Fruit fly (Drosophila melanogaster) whole organism, adult: ENCODE measurements around the gene Vha13.
A peak's percentile ranks its signal among the peaks of the same experiment; 100 is the strongest.

Source experiments
- CG11617 ChIP-seq: fragments of 200-800 bp; sonication (Bioruptor generic); optimal IDR thresholded peaks from 2 replicates; lab custom pipeline; 2017; ENCODE audit warnings: mild to moderate bottlenecking, missing biosample characterization, missing genetic modification reagents, missing genetic modification characterization
- CG12768 ChIP-seq: fragments of 200-800 bp; sonication (Bioruptor generic); optimal IDR thresholded peaks from 2 replicates; lab custom pipeline; 2017; ENCODE audit warnings: missing biosample characterization, missing genetic modification characterization, mild to moderate bottlenecking, moderate library complexity, missing genetic modification reagents
- CG14711 ChIP-seq: fragments of 200-800 bp; sonication (Bioruptor generic); optimal IDR thresholded peaks from 2 replicates; lab custom pipeline; 2018; ENCODE audit warnings: missing biosample characterization, mild to moderate bottlenecking, missing genetic modification characterization, moderate library complexity
- CG1620 ChIP-seq: fragments of 200-800 bp; sonication (Bioruptor generic); optimal IDR thresholded peaks from 2 replicates; lab custom pipeline; 2016; ENCODE audit warnings: missing biosample characterization, missing genetic modification characterization
- CG33017 ChIP-seq: fragments of 200-800 bp; sonication (Bioruptor generic); optimal IDR thresholded peaks from 2 replicates; lab custom pipeline; 2018; ENCODE audit warnings: missing biosample characterization, mild to moderate bottlenecking, missing genetic modification characterization, moderate library complexity
- CG5204 ChIP-seq: fragments of 200-800 bp; sonication (Bioruptor generic); optimal IDR thresholded peaks from 2 replicates; lab custom pipeline; 2016; ENCODE audit warnings: missing biosample characterization, missing genetic modification characterization
- CG7045 ChIP-seq: fragments of 200-800 bp; sonication (Bioruptor generic); optimal IDR thresholded peaks from 2 replicates; lab custom pipeline; 2017; ENCODE audit warnings: missing biosample characterization, mild to moderate bottlenecking, missing genetic modification characterization
- CG7101 ChIP-seq: fragments of 200-800 bp; sonication (Bioruptor generic); optimal IDR thresholded peaks from 2 replicates; lab custom pipeline; 2018; ENCODE audit warnings: missing biosample characterization, mild to moderate bottlenecking, missing genetic modification characterization, moderate library complexity
- Clk ChIP-seq: fragments of 200-800 bp; sonication (Bioruptor generic); optimal IDR thresholded peaks from 2 replicates; lab custom pipeline; 2017; ENCODE audit warnings: missing biosample characterization, missing genetic modification characterization
- Crg-1 ChIP-seq: fragments of 200-800 bp; sonication (Bioruptor generic); optimal IDR thresholded peaks from 2 replicates; lab custom pipeline; 2016; ENCODE audit warnings: missing biosample characterization, missing genetic modification characterization
- Hr96 ChIP-seq: fragments of 200-800 bp; sonication (Bioruptor generic); optimal IDR thresholded peaks from 2 replicates; lab custom pipeline; 2016; ENCODE audit warnings: missing biosample characterization, missing genetic modification characterization
- Mnt ChIP-seq: fragments of 200-800 bp; sonication (Bioruptor generic); optimal IDR thresholded peaks from 2 replicates; lab custom pipeline; 2016; ENCODE audit warnings: missing biosample characterization, mild to moderate bottlenecking, missing genetic modification characterization
- bab1 ChIP-seq: fragments of 200-800 bp; sonication (Bioruptor generic); optimal IDR thresholded peaks from 3 replicates; lab custom pipeline; 2019; ENCODE audit warnings: missing biosample characterization, mild to moderate bottlenecking, missing genetic modification characterization, moderate library complexity
- cic ChIP-seq: fragments of 200-800 bp; sonication (Bioruptor generic); optimal IDR thresholded peaks from 2 replicates; lab custom pipeline; 2017; ENCODE audit warnings: missing biosample characterization, mild to moderate bottlenecking, missing genetic modification characterization, moderate library complexity
- cnc ChIP-seq, 2 experiments: fragments of >200 bp; optimal IDR thresholded peaks; 2 replicates each; lab custom pipeline; 2017
- kay ChIP-seq: fragments of 200-800 bp; sonication (Bioruptor generic); peaks from one replicate; lab custom pipeline; 2016; ENCODE audit warnings: missing biosample characterization, missing genetic modification characterization, borderline replicate concordance
- ovo ChIP-seq: fragments of 200-800 bp; sonication (Bioruptor generic); optimal IDR thresholded peaks from 2 replicates; lab custom pipeline; 2016; ENCODE audit warnings: missing biosample characterization, missing genetic modification characterization
- pad ChIP-seq: fragments of 200-800 bp; sonication (Bioruptor generic); optimal IDR thresholded peaks from 3 replicates; lab custom pipeline; 2017; ENCODE audit warnings: missing biosample characterization, missing genetic modification characterization, mild to moderate bottlenecking, moderate library complexity, missing genetic modification reagents
- tj ChIP-seq: fragments of 200-800 bp; sonication (Bioruptor generic); optimal IDR thresholded peaks from 3 replicates; lab custom pipeline; 2017; ENCODE audit warnings: missing biosample characterization, mild to moderate bottlenecking, missing genetic modification characterization, moderate library complexity
- toe ChIP-seq: fragments of 200-800 bp; sonication (Bioruptor generic); optimal IDR thresholded peaks from 2 replicates; lab custom pipeline; 2016; ENCODE audit warnings: missing biosample characterization, missing genetic modification characterization

Vha13 gene

dm6 chr3R:19620953-19621352, 23.2 kb downstream of the Vha13 start:
- no peak for TF ChIP-seq bab1 (GFP tag; lab: Kevin White, UChicago)
- peak; percentile 2 for TF ChIP-seq tj (GFP tag; lab: Kevin White, UChicago)
- no peak for TF ChIP-seq Clk

- TF ChIP-seq CG7045 (no peak), cic (GFP tag; lab: Kevin White, UChicago) (no peak), bab1 (GFP tag; lab: Kevin White, UChicago) (no peak), ovo (GFP tag; lab: Kevin White, UChicago) (no peak), Hr96 (no peak), CG11617 (GFP tag; lab: Kevin White, UChicago) (no peak)
These were observed 24.3 kb downstream of the Vha13 start for dm6 chr3R:19619908-19620307.

dm6 chr3R:19612908-19613431, 31.2 kb downstream of the Vha13 start, which contains the start of gene CG16727:
TSS of gene CG16727 (plus strand) at chr3R:19613381.
- TF ChIP-seq ovo (GFP tag; lab: Kevin White, UChicago), result no peak
- TF ChIP-seq Crg-1, result no peak
- no peak for TF ChIP-seq CG12768 (GFP tag; lab: Kevin White, UChicago)
- TF ChIP-seq CG5204 (GFP tag; lab: Kevin White, UChicago), result no peak
- no peak for TF ChIP-seq Mnt (GFP tag; lab: Kevin White, UChicago)
- no peak for TF ChIP-seq cic (GFP tag; lab: Kevin White, UChicago)
- no peak for TF ChIP-seq CG7101
- no peak for TF ChIP-seq toe (GFP tag; lab: Kevin White, UChicago)
- no peak for TF ChIP-seq bab1 (GFP tag; lab: Kevin White, UChicago)
- TF ChIP-seq Hr96, result no peak
- TF ChIP-seq CG14711, result no peak
- TF ChIP-seq kay (GFP tag; lab: Kevin White, UChicago), result no peak
- TF ChIP-seq cnc (optimal IDR thresholded peaks at IDR 0.05; lab: Kevin White, UChicago), result no peak
- TF ChIP-seq CG7045, result no peak
- no peak for TF ChIP-seq Clk
- no peak for TF ChIP-seq CG1620 (GFP tag; lab: Kevin White, UChicago)
- no peak for TF ChIP-seq CG33017 (tag; lab: Kevin White, UChicago)

dm6 chr3R:19609925-19610324, 34.3 kb downstream of the Vha13 start, which contains the start of gene CG17752:
TSS of gene CG17752 (plus strand) at chr3R:19610225.
- TF ChIP-seq pad, result no peak
- TF ChIP-seq CG33017 (tag; lab: Kevin White, UChicago), result no peak
- TF ChIP-seq CG14711, result no peak
- TF ChIP-seq Mnt (GFP tag; lab: Kevin White, UChicago), result no peak
- no peak for TF ChIP-seq Crg-1
- no peak for TF ChIP-seq tj (GFP tag; lab: Kevin White, UChicago)
- TF ChIP-seq cnc (optimal IDR thresholded peaks at IDR 0.05; lab: Kevin White, UChicago), result no peak
- no peak for TF ChIP-seq CG11617 (GFP tag; lab: Kevin White, UChicago)
- TF ChIP-seq toe (GFP tag; lab: Kevin White, UChicago), result no peak
- TF ChIP-seq cic (GFP tag; lab: Kevin White, UChicago), result no peak
- TF ChIP-seq CG7101, result no peak
- no peak for TF ChIP-seq Hr96
- no peak for TF ChIP-seq ovo (GFP tag; lab: Kevin White, UChicago)
- TF ChIP-seq CG7045, result no peak
- TF ChIP-seq Clk, result no peak
- no peak for TF ChIP-seq CG1620 (GFP tag; lab: Kevin White, UChicago)
- no peak for TF ChIP-seq CG12768 (GFP tag; lab: Kevin White, UChicago)
- no peak for TF ChIP-seq CG5204 (GFP tag; lab: Kevin White, UChicago)

- no peak for TF ChIP-seq CG7101
- no peak for TF ChIP-seq cnc (optimal IDR thresholded peaks at IDR 0.05; lab: Kevin White, UChicago)
- TF ChIP-seq cic (GFP tag; lab: Kevin White, UChicago), result no peak
These were observed 37.2 kb downstream of the Vha13 start, which contains the start of gene CG17751 for dm6 chr3R:19606954-19607353. TSS of gene CG17751 (plus strand) at chr3R:19607254.

- no peak for TF ChIP-seq CG14711
- TF ChIP-seq CG33017 (tag; lab: Kevin White, UChicago), result no peak
- no peak for TF ChIP-seq Crg-1
- no peak for TF ChIP-seq Clk
- no peak for TF ChIP-seq CG1620 (GFP tag; lab: Kevin White, UChicago)
- TF ChIP-seq tj (GFP tag; lab: Kevin White, UChicago), result no peak
- no peak for TF ChIP-seq cic (GFP tag; lab: Kevin White, UChicago)
- TF ChIP-seq CG11617 (GFP tag; lab: Kevin White, UChicago), result no peak
- TF ChIP-seq ovo (GFP tag; lab: Kevin White, UChicago), result no peak
- TF ChIP-seq Mnt (GFP tag; lab: Kevin White, UChicago), result no peak
- TF ChIP-seq CG7045, result no peak
- no peak for TF ChIP-seq Hr96
- no peak for TF ChIP-seq bab1 (GFP tag; lab: Kevin White, UChicago)
- TF ChIP-seq pad, result no peak
- TF ChIP-seq cnc (optimal IDR thresholded peaks at IDR 0.05; lab: Kevin White, UChicago), result no peak
- TF ChIP-seq toe (GFP tag; lab: Kevin White, UChicago), result no peak
- no peak for TF ChIP-seq CG5204 (GFP tag; lab: Kevin White, UChicago)
These were observed 41.2 kb downstream of the Vha13 start, which contains the start of gene CG7342 for dm6 chr3R:19602996-19603395. TSS of gene CG7342 (plus strand) at chr3R:19603375.

- TF ChIP-seq CG1620 (GFP tag; lab: Kevin White, UChicago) (no peak), CG33017 (tag; lab: Kevin White, UChicago) (no peak), Hr96 (no peak), Crg-1 (no peak), CG7101 (no peak), CG12768 (GFP tag; lab: Kevin White, UChicago) (no peak), Mnt (GFP tag; lab: Kevin White, UChicago) (no peak), CG7045 (no peak), tj (GFP tag; lab: Kevin White, UChicago) (no peak), CG14711 (no peak), CG11617 (GFP tag; lab: Kevin White, UChicago) (no peak), ovo (GFP tag; lab: Kevin White, UChicago) (no peak)
These were observed 43.9 kb downstream of the Vha13 start, which contains the start of gene CG7333 for dm6 chr3R:19600335-19600734. TSS of gene CG7333 (plus strand) at chr3R:19600635.
